Fruit fly (Drosophila melanogaster) whole organism, embryonic: ENCODE results near the gene eIF1.

ENCODE experiments used
- Bgb ChIP-seq: fragments of 200-800 bp; sonication (Bioruptor generic); IDR thresholded peaks from 2 replicates; pipeline ENCODE4 v1.3.6; 2022; ENCODE audit warnings: missing biosample characterization, missing genetic modification characterization; ENCODE audit not compliant: partially characterized antibody
- CG10147 ChIP-seq: fragments of 200-800 bp; sonication (Bioruptor generic); optimal IDR thresholded peaks from 2 replicates; lab custom pipeline; 2019; ENCODE audit warnings: missing biosample characterization, mild to moderate bottlenecking, missing genetic modification characterization, moderate library complexity
- CG11093 ChIP-seq: fragments of 200-800 bp; sonication (Bioruptor generic); IDR thresholded peaks from 3 replicates; pipeline ENCODE4 v1.3.6; 2022; ENCODE audit warnings: missing biosample characterization, missing genetic modification characterization
- CG11695 ChIP-seq: fragments of 200-800 bp; sonication (Bioruptor generic); IDR thresholded peaks from 3 replicates; pipeline ENCODE4 v1.3.6; 2022; ENCODE audit warnings: missing biosample characterization, missing genetic modification characterization
- CG1233 ChIP-seq: fragments of 200-800 bp; sonication (Bioruptor generic); optimal IDR thresholded peaks from 4 replicates; lab custom pipeline; 2018; ENCODE audit warnings: missing biosample characterization, mild to moderate bottlenecking, missing genetic modification characterization
- CG12769 ChIP-seq: fragments of 200-800 bp; sonication (Bioruptor generic); optimal IDR thresholded peaks from 2 replicates; lab custom pipeline; 2019; ENCODE audit warnings: missing biosample characterization, mild to moderate bottlenecking, missing genetic modification characterization, moderate library complexity
- CG13296 ChIP-seq: fragments of 200-800 bp; sonication (Bioruptor generic); optimal IDR thresholded peaks from 3 replicates; lab custom pipeline; 2018; ENCODE audit warnings: missing biosample characterization, mild to moderate bottlenecking, missing genetic modification characterization
- CG13624 ChIP-seq: fragments of 200-800 bp; sonication (Bioruptor generic); optimal IDR thresholded peaks from 2 replicates; lab custom pipeline; 2016; ENCODE audit warnings: missing biosample characterization, missing genetic modification characterization
- CG13775 ChIP-seq: fragments of 200-800 bp; sonication (Bioruptor generic); optimal IDR thresholded peaks from 3 replicates; lab custom pipeline; 2017; ENCODE audit warnings: missing biosample characterization, mild to moderate bottlenecking, missing genetic modification characterization
- CG15073 ChIP-seq: fragments of 200-800 bp; sonication (Bioruptor generic); optimal IDR thresholded peaks from 2 replicates; lab custom pipeline; 2016; ENCODE audit warnings: missing biosample characterization, missing genetic modification characterization
- CG15514 ChIP-seq: fragments of 200-800 bp; sonication (Bioruptor generic); optimal IDR thresholded peaks from 3 replicates; lab custom pipeline; 2017; ENCODE audit warnings: missing biosample characterization, missing genetic modification characterization, mild to moderate bottlenecking, moderate library complexity, missing genetic modification reagents
- CG18599 ChIP-seq: fragments of 200-800 bp; sonication (Bioruptor generic); optimal IDR thresholded peaks from 3 replicates; lab custom pipeline; 2017; ENCODE audit warnings: missing biosample characterization, missing genetic modification characterization, mild to moderate bottlenecking, moderate library complexity, missing genetic modification reagents
- CG2116 ChIP-seq: fragments of 200-800 bp; sonication (Bioruptor generic); optimal IDR thresholded peaks from 3 replicates; lab custom pipeline; 2018; ENCODE audit warnings: missing biosample characterization, mild to moderate bottlenecking, missing genetic modification characterization
- CG2120 ChIP-seq: fragments of 200-800 bp; sonication (Bioruptor generic); optimal IDR thresholded peaks from 3 replicates; lab custom pipeline; 2016; ENCODE audit warnings: missing biosample characterization, missing genetic modification characterization
- CG2875 ChIP-seq: fragments of 200-800 bp; sonication (Bioruptor generic); optimal IDR thresholded peaks from 2 replicates; lab custom pipeline; 2017; ENCODE audit warnings: missing biosample characterization, mild to moderate bottlenecking, missing genetic modification characterization, missing genetic modification reagents
- CG31441 ChIP-seq: fragments of 200-800 bp; sonication (Bioruptor generic); IDR thresholded peaks from 2 replicates; pipeline ENCODE4 v1.3.6; 2022; ENCODE audit warnings: missing biosample characterization, missing genetic modification characterization
- CG3407 ChIP-seq: fragments of 200-800 bp; sonication (Bioruptor generic); optimal IDR thresholded peaks from 2 replicates; lab custom pipeline; 2018; ENCODE audit warnings: missing biosample characterization, mild to moderate bottlenecking, missing genetic modification characterization
- CG3838 ChIP-seq: fragments of 200-800 bp; sonication (Bioruptor generic); optimal IDR thresholded peaks from 3 replicates; lab custom pipeline; 2016; ENCODE audit warnings: missing biosample characterization, missing genetic modification characterization
- CG4282 ChIP-seq: fragments of 200-800 bp; sonication (Bioruptor generic); optimal IDR thresholded peaks from 2 replicates; lab custom pipeline; 2016; ENCODE audit warnings: missing biosample characterization, missing genetic modification characterization
- CG6683 ChIP-seq: fragments of 200-800 bp; sonication (Bioruptor generic); optimal IDR thresholded peaks from 2 replicates; lab custom pipeline; 2017; ENCODE audit warnings: missing biosample characterization, mild to moderate bottlenecking, missing genetic modification characterization, missing genetic modification reagents
- CG7928 ChIP-seq: fragments of 200-800 bp; sonication (Bioruptor generic); optimal IDR thresholded peaks from 2 replicates; lab custom pipeline; 2017; ENCODE audit warnings: missing biosample characterization, mild to moderate bottlenecking, missing genetic modification characterization
- CG8089 ChIP-seq: fragments of 200-800 bp; sonication (Bioruptor generic); optimal IDR thresholded peaks from 3 replicates; lab custom pipeline; 2016; ENCODE audit warnings: missing biosample characterization, missing genetic modification characterization
- CG9215 ChIP-seq: fragments of 200-800 bp; sonication (Bioruptor generic); IDR thresholded peaks from 2 replicates; pipeline ENCODE4 v1.3.6; 2022; ENCODE audit warnings: missing biosample characterization, missing genetic modification characterization
- D ChIP-seq, 2 experiments: fragments of 200-800 bp in 1 of 2; fragments of >200 bp in 1 of 2; sonication (Bioruptor generic) in 1 of 2; optimal IDR thresholded peaks; 2 replicates in 1 of 2; 3 replicates in 1 of 2; lab custom pipeline; 2017; ENCODE audit warnings: mild to moderate bottlenecking in 1 of 2, missing biosample characterization in 1 of 2, missing genetic modification characterization in 1 of 2, missing genetic modification reagents in 1 of 2
- Fer2 ChIP-seq: fragments of 200-800 bp; sonication (Bioruptor generic); optimal IDR thresholded peaks from 2 replicates; lab custom pipeline; 2018; ENCODE audit warnings: missing biosample characterization, mild to moderate bottlenecking, missing genetic modification characterization, moderate library complexity
- Gug ChIP-seq: fragments of 200-800 bp; sonication (Bioruptor generic); IDR thresholded peaks from 4 replicates; pipeline ENCODE4 v1.3.6; 2022; ENCODE audit warnings: missing biosample characterization, missing genetic modification characterization
- HmgZ ChIP-seq: fragments of 200-800 bp; sonication (Bioruptor generic); optimal IDR thresholded peaks from 2 replicates; lab custom pipeline; 2018; ENCODE audit warnings: missing biosample characterization, mild to moderate bottlenecking, missing genetic modification characterization
- Hmr ChIP-seq: fragments of 200-800 bp; sonication (Bioruptor generic); optimal IDR thresholded peaks from 3 replicates; lab custom pipeline; 2017; ENCODE audit warnings: mild to moderate bottlenecking, missing biosample characterization, missing genetic modification reagents, missing genetic modification characterization
- Mad ChIP-seq: fragments of 200-800 bp; sonication (Bioruptor generic); optimal IDR thresholded peaks from 2 replicates; lab custom pipeline; 2016; ENCODE audit warnings: missing biosample characterization, missing genetic modification characterization
- Xrp1 ChIP-seq: fragments of 200-800 bp; sonication (Bioruptor generic); IDR thresholded peaks from 2 replicates; pipeline ENCODE4 v1.3.6; 2022; ENCODE audit warnings: missing biosample characterization, missing genetic modification characterization
- bab2 ChIP-seq: fragments of 200-800 bp; sonication (Bioruptor generic); optimal IDR thresholded peaks from 2 replicates; lab custom pipeline; 2016; ENCODE audit warnings: missing biosample characterization, missing genetic modification characterization
- bigmax ChIP-seq: fragments of 200-800 bp; sonication (Bioruptor generic); optimal IDR thresholded peaks from 2 replicates; lab custom pipeline; 2018; ENCODE audit warnings: missing biosample characterization, mild to moderate bottlenecking, missing genetic modification characterization
- bowl ChIP-seq: fragments of 200-800 bp; sonication (Bioruptor generic); IDR thresholded peaks from 2 replicates; pipeline ENCODE4 v1.3.6; 2022; ENCODE audit warnings: missing biosample characterization, missing genetic modification characterization
- corto ChIP-seq: fragments of 200-800 bp; sonication (Bioruptor generic); optimal IDR thresholded peaks from 2 replicates; lab custom pipeline; 2016; ENCODE audit warnings: missing biosample characterization, mild to moderate bottlenecking, missing genetic modification characterization, moderate library complexity
- danr ChIP-seq: fragments of 200-800 bp; sonication (Bioruptor generic); IDR thresholded peaks from 2 replicates; pipeline ENCODE4 v1.3.6; 2022; ENCODE audit warnings: missing biosample characterization, missing genetic modification characterization
- dmrt99B ChIP-seq: fragments of 200-800 bp; sonication (Bioruptor generic); optimal IDR thresholded peaks from 2 replicates; lab custom pipeline; 2018; ENCODE audit warnings: missing biosample characterization, mild to moderate bottlenecking, missing genetic modification characterization, moderate library complexity
- dpn ChIP-seq, 2 experiments: fragments of 200-800 bp; sonication (Bioruptor generic); optimal IDR thresholded peaks; 3 replicates each; lab custom pipeline; 2016; ENCODE audit warnings: missing biosample characterization in 2 of 2, missing genetic modification characterization in 2 of 2
- fd96Cb ChIP-seq: fragments of 200-800 bp; sonication (Bioruptor generic); optimal IDR thresholded peaks from 2 replicates; lab custom pipeline; 2018; ENCODE audit warnings: missing biosample characterization, mild to moderate bottlenecking, missing genetic modification characterization, moderate library complexity
- gsb-n ChIP-seq: fragments of 200-800 bp; sonication (Bioruptor generic); optimal IDR thresholded peaks from 3 replicates; lab custom pipeline; 2018; ENCODE audit warnings: missing biosample characterization, mild to moderate bottlenecking, missing genetic modification characterization
- peb ChIP-seq: fragments of 200-800 bp; sonication (Bioruptor generic); IDR thresholded peaks from 2 replicates; pipeline ENCODE4 v1.3.6; 2022; ENCODE audit warnings: missing biosample characterization, missing genetic modification characterization
- phol ChIP-seq: fragments of 200-800 bp; sonication (Bioruptor generic); optimal IDR thresholded peaks from 3 replicates; lab custom pipeline; 2018; ENCODE audit warnings: missing biosample characterization, mild to moderate bottlenecking, missing genetic modification characterization, moderate library complexity
- pita ChIP-seq: fragments of 200-800 bp; sonication (Bioruptor generic); optimal IDR thresholded peaks from 2 replicates; lab custom pipeline; 2017; ENCODE audit warnings: missing biosample characterization, mild to moderate bottlenecking, missing genetic modification characterization
- prd ChIP-seq, 3 experiments: fragments of >200 bp in 2 of 3; fragments of 200-800 bp in 1 of 3; sonication (Bioruptor generic) in 1 of 3; optimal IDR thresholded peaks in 2 of 3; IDR thresholded peaks in 1 of 3; 2 replicates in 2 of 3; 3 replicates in 1 of 3; pipeline versions ENCODE4 v1.3.6 to Lab custom; 2017 to 2022; ENCODE audit warnings: missing biosample characterization in 1 of 3, missing genetic modification characterization in 1 of 3
- ranshi ChIP-seq: fragments of 200-800 bp; sonication (Bioruptor generic); IDR thresholded peaks from 2 replicates; pipeline ENCODE4 v1.3.6; 2022; ENCODE audit warnings: missing biosample characterization, missing genetic modification characterization
- sr ChIP-seq: fragments of 200-800 bp; sonication (Bioruptor generic); IDR thresholded peaks from 3 replicates; pipeline ENCODE4 v1.3.6; 2022; ENCODE audit warnings: missing biosample characterization, missing genetic modification characterization
- tx ChIP-seq: fragments of 200-800 bp; sonication (Bioruptor generic); optimal IDR thresholded peaks from 2 replicates; lab custom pipeline; 2016; ENCODE audit warnings: missing biosample characterization, missing genetic modification characterization
- unc-4 ChIP-seq: fragments of 200-800 bp; sonication (Bioruptor generic); IDR thresholded peaks from 2 replicates; pipeline ENCODE4 v1.3.6; 2022; ENCODE audit warnings: missing biosample characterization, missing genetic modification characterization; ENCODE audit not compliant: partially characterized antibody

The eIF1 gene

dm6 chr3L:3192333-3192894, 30.7 kb upstream of the eIF1 start, which contains the start of gene CG14965 (continued):
- TF ChIP-seq Bgb, result peak; percentile 89
- no peak for TF ChIP-seq HmgZ
- peak; percentile 95 for TF ChIP-seq unc-4 (GFP tag; lab: Robert Waterston, UW)

- TF ChIP-seq CG13624 (GFP tag; lab: Kevin White, UChicago), result peak; percentile 94
- peak; percentile 60 for TF ChIP-seq CG9215
- peak; percentile 92 for TF ChIP-seq ranshi
- peak; percentile 99 for TF ChIP-seq CG13296 (GFP tag; lab: Kevin White, UChicago)
- peak; percentile 73; the same call in 2 of the 3 replicates for TF ChIP-seq CG11093 (GFP tag; lab: Robert Waterston, UW)
- TF ChIP-seq tx (GFP tag; lab: Kevin White, UChicago), result peak; percentile 81
- peak; percentile 63 for TF ChIP-seq danr
- peak; percentile 81; the same call in 1 of the 2 replicates for TF ChIP-seq bowl (GFP tag; lab: Robert Waterston, UW)
- TF ChIP-seq CG7928 (GFP tag; lab: Kevin White, UChicago), result peak; percentile 99
- TF ChIP-seq CG15073 (GFP tag; lab: Kevin White, UChicago), result no peak
- TF ChIP-seq bigmax (GFP tag; lab: Kevin White, UChicago), result peak; percentile 91
- no peak for TF ChIP-seq D (optimal IDR thresholded peaks at IDR 0.05; lab: Kevin White, UChicago)
- peak; percentile 95 for TF ChIP-seq D (GFP tag; optimal IDR thresholded peaks at IDR 0.05; lab: Kevin White, UChicago)
- TF ChIP-seq corto (GFP tag; lab: Kevin White, UChicago), result peak; percentile 90
- TF ChIP-seq CG1233 (GFP tag; lab: Kevin White, UChicago), result peak; percentile 98
- peak; percentile 94 for TF ChIP-seq CG3407
- peak; percentile 95 for TF ChIP-seq CG13775 (GFP tag; lab: Kevin White, UChicago)
- peak; percentile 97 for TF ChIP-seq CG2875 (GFP tag; lab: Kevin White, UChicago)
- peak; percentile 97 for TF ChIP-seq CG6683
- TF ChIP-seq CG31441 (GFP tag; lab: Robert Waterston, UW), result peak; percentile 91
- TF ChIP-seq Fer2 (tag; lab: Kevin White, UChicago), result peak; percentile 91
- peak; percentile 79 for TF ChIP-seq bab2 (GFP tag; lab: Kevin White, UChicago)
- TF ChIP-seq dmrt99B (tag; lab: Kevin White, UChicago), result peak; percentile 88
- TF ChIP-seq CG4282, result peak; percentile 85
- TF ChIP-seq dpn (GFP tag; optimal IDR thresholded peaks at IDR 0.05; lab: Kevin White, UChicago), result peak; percentile 85 to 94
- peak; percentile 82 for TF ChIP-seq phol (tag; lab: Kevin White, UChicago)
- TF ChIP-seq CG8089 (GFP tag; lab: Kevin White, UChicago), result peak; percentile 92
- TF ChIP-seq Hmr (GFP tag; lab: Kevin White, UChicago), result peak; percentile 99
- no peak for TF ChIP-seq prd (optimal IDR thresholded peaks at IDR 0.05; lab: Kevin White, UChicago)
- peak; percentile 71 for TF ChIP-seq prd (GFP tag; IDR thresholded peaks at IDR 0.05; lab: Robert Waterston, UW)
- peak; percentile 71 for TF ChIP-seq Xrp1 (GFP tag; lab: Robert Waterston, UW)
- peak; percentile 55; the same call in 2 of the 4 replicates for TF ChIP-seq Gug (GFP tag; lab: Robert Waterston, UW)
- TF ChIP-seq sr, result peak; percentile 96
- peak; percentile 52 for TF ChIP-seq CG3838 (GFP tag; lab: Kevin White, UChicago)
- TF ChIP-seq CG10147 (GFP tag; lab: Kevin White, UChicago), result peak; percentile 88
- TF ChIP-seq CG18599 (GFP tag; lab: Kevin White, UChicago), result peak; percentile 99
- no peak for TF ChIP-seq CG15514 (GFP tag; lab: Kevin White, UChicago)
- peak; percentile 86 for TF ChIP-seq CG2120 (GFP tag; lab: Kevin White, UChicago)
- peak; percentile 6 for TF ChIP-seq pita (GFP tag; lab: Kevin White, UChicago)
- TF ChIP-seq CG2116 (GFP tag; lab: Kevin White, UChicago), result peak; percentile 89
- TF ChIP-seq fd96Cb (tag; lab: Kevin White, UChicago), result peak; percentile 63
- peak; percentile 95 for TF ChIP-seq Mad
- TF ChIP-seq CG11695 (GFP tag; lab: Robert Waterston, UW), result peak; percentile 84
- TF ChIP-seq CG12769 (tag; lab: Kevin White, UChicago), result peak; percentile 94
- 0 out of 2 replicates have a peak, but pooled peaks have one; percentile 62 for TF ChIP-seq peb (GFP tag; lab: Robert Waterston, UW)
- TF ChIP-seq gsb-n, result peak; percentile 85
Measured at dm6 chr3L:3192912-3193311, 30.2 kb upstream of the eIF1 start, which contains the start of gene Hsp83. TSS of gene Hsp83 (plus strand) at chr3L:3192969.
